Worm (Caenorhabditis elegans) whole organism, L2 larva: ENCODE measurements around the gene dnc-3.

Experiments
- F13H6.1 ChIP-seq: sonication (generic microtip); optimal IDR thresholded peaks from 2 replicates; lab custom pipeline; 2016; ENCODE audit warnings: missing genetic modification characterization, missing compliant biosample characterization
- R02D3.7 ChIP-seq: fragments of 150-350 bp; optimal IDR thresholded peaks from 2 replicates; lab custom pipeline; 2014; ENCODE audit warnings: missing biosample characterization, missing genetic modification characterization
- Y55F3AM.14 ChIP-seq: fragments of 200-800 bp; sonication (Bioruptor generic); optimal IDR thresholded peaks from 2 replicates; lab custom pipeline; 2018; ENCODE audit warnings: mild to moderate bottlenecking, missing genetic modification characterization, missing compliant biosample characterization
- alr-1 ChIP-seq: fragments of 150-350 bp; optimal IDR thresholded peaks from 2 replicates; lab custom pipeline; 2014; ENCODE audit warnings: missing biosample characterization, missing genetic modification characterization
- aly-2 ChIP-seq: fragments of 150-350 bp; optimal IDR thresholded peaks from 2 replicates; lab custom pipeline; 2014; ENCODE audit warnings: missing biosample characterization, missing genetic modification characterization
- ama-1 ChIP-seq: fragments of 150-350 bp; optimal IDR thresholded peaks from 2 replicates; lab custom pipeline; 2018; ENCODE audit warnings: inconsistent platforms
- blmp-1 ChIP-seq: sonication (generic microtip); optimal IDR thresholded peaks from 2 replicates; lab custom pipeline; 2017; ENCODE audit warnings: missing genetic modification characterization, mild to moderate bottlenecking, missing compliant biosample characterization, antibody characterized with exemption, moderate library complexity; ENCODE audit not compliant: insufficient read depth
- ceh-82 ChIP-seq: fragments of 150-350 bp; optimal IDR thresholded peaks from 2 replicates; lab custom pipeline; 2014; ENCODE audit warnings: missing biosample characterization, missing genetic modification characterization
- crh-2 ChIP-seq: sonication (generic microtip); optimal IDR thresholded peaks from 2 replicates; lab custom pipeline; 2017; ENCODE audit warnings: missing biosample characterization, missing genetic modification characterization
- dmd-4 ChIP-seq: sonication (generic microtip); optimal IDR thresholded peaks from 2 replicates; lab custom pipeline; 2017; ENCODE audit warnings: missing biosample characterization, missing genetic modification characterization
- egl-27 ChIP-seq: sonication (generic microtip); optimal IDR thresholded peaks from 3 replicates; lab custom pipeline; 2017; ENCODE audit warnings: missing biosample characterization, missing genetic modification reagents, missing genetic modification characterization
- elt-3 ChIP-seq: sonication (generic microtip); optimal IDR thresholded peaks from 2 replicates; lab custom pipeline; 2017; ENCODE audit warnings: missing biosample characterization, missing genetic modification characterization
- gmeb-1 ChIP-seq: fragments of 150-350 bp; optimal IDR thresholded peaks from 2 replicates; lab custom pipeline; 2014; ENCODE audit warnings: missing biosample characterization, missing genetic modification characterization
- lin-11 ChIP-seq: fragments of 150-350 bp; sonication (generic microtip); optimal IDR thresholded peaks from 2 replicates; lab custom pipeline; 2014; ENCODE audit warnings: missing biosample characterization, missing genetic modification characterization, inconsistent platforms, mixed read lengths
- lin-13 ChIP-seq: fragments of 150-350 bp; optimal IDR thresholded peaks from 2 replicates; lab custom pipeline; 2014; ENCODE audit warnings: missing biosample characterization, missing genetic modification reagents, missing genetic modification characterization
- lin-39 ChIP-seq: fragments of 150-350 bp; optimal IDR thresholded peaks from 2 replicates; lab custom pipeline; 2014; ENCODE audit warnings: missing biosample characterization, missing genetic modification reagents, missing genetic modification characterization
- lsy-2 ChIP-seq, 2 experiments: fragments of 150-350 bp in 1 of 2; sonication (generic microtip) in 1 of 2; optimal IDR thresholded peaks; 2 replicates each; lab custom pipeline; 2014 to 2017; ENCODE audit warnings: missing biosample characterization in 2 of 2, missing genetic modification characterization in 2 of 2
- mab-5 ChIP-seq: fragments of 150-350 bp; optimal IDR thresholded peaks from 2 replicates; lab custom pipeline; 2014; ENCODE audit warnings: missing biosample characterization, missing genetic modification characterization
- mdl-1 ChIP-seq, 2 experiments: fragments of 150-350 bp in 1 of 2; sonication (generic microtip) in 1 of 2; optimal IDR thresholded peaks; 2 replicates each; lab custom pipeline; 2017; ENCODE audit warnings: missing biosample characterization in 2 of 2, missing genetic modification characterization in 2 of 2
- nhr-11 ChIP-seq: fragments of 150-350 bp; optimal IDR thresholded peaks from 2 replicates; lab custom pipeline; 2014; ENCODE audit warnings: missing biosample characterization, missing genetic modification characterization
- nhr-129 ChIP-seq: fragments of 150-350 bp; optimal IDR thresholded peaks from 2 replicates; lab custom pipeline; 2014; ENCODE audit warnings: missing biosample characterization, missing genetic modification characterization
- nhr-21 ChIP-seq: fragments of 150-350 bp; optimal IDR thresholded peaks from 2 replicates; lab custom pipeline; 2014; ENCODE audit warnings: missing biosample characterization, missing genetic modification characterization
- nhr-6 ChIP-seq: fragments of 150-350 bp; optimal IDR thresholded peaks from 2 replicates; lab custom pipeline; 2014; ENCODE audit warnings: missing biosample characterization, missing genetic modification characterization
- nhr-77 ChIP-seq: fragments of 150-350 bp; optimal IDR thresholded peaks from 2 replicates; lab custom pipeline; 2014; ENCODE audit warnings: missing biosample characterization, missing genetic modification characterization
- peb-1 ChIP-seq: fragments of 150-350 bp; optimal IDR thresholded peaks from 2 replicates; lab custom pipeline; 2014; ENCODE audit warnings: missing biosample characterization, missing genetic modification characterization
- sem-4 ChIP-seq: fragments of 150-350 bp; optimal IDR thresholded peaks from 2 replicates; lab custom pipeline; 2014; ENCODE audit warnings: missing biosample characterization, missing genetic modification reagents, missing genetic modification characterization
- skn-1 ChIP-seq: sonication (generic microtip); optimal IDR thresholded peaks from 2 replicates; lab custom pipeline; 2017; ENCODE audit warnings: missing biosample characterization, missing genetic modification characterization
- sma-3 ChIP-seq: sonication (generic microtip); optimal IDR thresholded peaks from 2 replicates; lab custom pipeline; 2016; ENCODE audit warnings: missing genetic modification reagents, missing genetic modification characterization, missing compliant biosample characterization
- sma-9 ChIP-seq, 2 experiments: fragments of 150-350 bp in 1 of 2; sonication (generic microtip) in 1 of 2; optimal IDR thresholded peaks; 2 replicates each; lab custom pipeline; 2014 to 2016; ENCODE audit warnings: missing genetic modification characterization in 2 of 2, mild to moderate bottlenecking in 1 of 2, missing biosample characterization in 1 of 2, missing compliant biosample characterization in 1 of 2, missing genetic modification reagents in 1 of 2, moderate library complexity in 1 of 2
- snpc-4 ChIP-seq: fragments of 150-350 bp; optimal IDR thresholded peaks from 2 replicates; lab custom pipeline; 2014; ENCODE audit warnings: missing biosample characterization, missing genetic modification characterization
- unc-39 ChIP-seq: fragments of 150-350 bp; optimal IDR thresholded peaks from 2 replicates; lab custom pipeline; 2014; ENCODE audit warnings: missing biosample characterization, missing genetic modification characterization
- unc-55 ChIP-seq: fragments of 150-350 bp; sonication (generic microtip); optimal IDR thresholded peaks from 3 replicates; lab custom pipeline; 2014; ENCODE audit warnings: missing biosample characterization, missing genetic modification reagents, missing genetic modification characterization
- zag-1 ChIP-seq: fragments of 150-350 bp; optimal IDR thresholded peaks from 2 replicates; lab custom pipeline; 2014; ENCODE audit warnings: missing biosample characterization, missing genetic modification characterization
- ztf-11 ChIP-seq: sonication (generic microtip); optimal IDR thresholded peaks from 2 replicates; lab custom pipeline; 2017; ENCODE audit warnings: missing biosample characterization, missing genetic modification characterization

Gene dnc-3

ce11 chrII:3561561-3561960 is 8.0 kb downstream of the dnc-3 start, which contains the start of gene W10G11.2:
TSS of gene W10G11.2 (minus strand) at chrII:3561661.
- TF ChIP-seq Y55F3AM.14: no peak
- TF ChIP-seq F13H6.1 (tag; lab: Kevin White, UChicago): no peak
- TF ChIP-seq mab-5 (tag; lab: Kevin White, UChicago): no peak
- no peak for TF ChIP-seq sma-9 (GFP tag; optimal IDR thresholded peaks at IDR 0.05; lab: Kevin White, UChicago)
- no peak for TF ChIP-seq sma-9 (tag; optimal IDR thresholded peaks at IDR 0.05; lab: Kevin White, UChicago)
- TF ChIP-seq nhr-129 (tag; lab: Kevin White, UChicago): no peak
- no peak for TF ChIP-seq dmd-4
- TF ChIP-seq unc-39 (tag; lab: Kevin White, UChicago): no peak
- TF ChIP-seq skn-1 (tag; lab: Kevin White, UChicago): no peak
- TF ChIP-seq zag-1 (tag; lab: Kevin White, UChicago): no peak
- no peak for TF ChIP-seq lin-13 (GFP tag; lab: Kevin White, UChicago)
- no peak for TF ChIP-seq mdl-1 (tag; optimal IDR thresholded peaks at IDR 0.05; lab: Kevin White, UChicago)
- no peak for TF ChIP-seq lin-39 (tag; lab: Kevin White, UChicago)
- no peak for TF ChIP-seq egl-27 (tag; lab: Kevin White, UChicago)
- TF ChIP-seq ama-1 (lab: Kevin White, UChicago): no peak
- no peak for TF ChIP-seq alr-1 (tag; lab: Kevin White, UChicago)

ce11 chrII:3562419-3562818 is 8.9 kb downstream of the dnc-3 start, which contains the start of gene W10G11.3:
TSS of gene W10G11.3 (minus strand) at chrII:3562519.
- TF ChIP-seq nhr-77: no peak
- no peak for TF ChIP-seq nhr-6 (tag; lab: Kevin White, UChicago)

DNA sequence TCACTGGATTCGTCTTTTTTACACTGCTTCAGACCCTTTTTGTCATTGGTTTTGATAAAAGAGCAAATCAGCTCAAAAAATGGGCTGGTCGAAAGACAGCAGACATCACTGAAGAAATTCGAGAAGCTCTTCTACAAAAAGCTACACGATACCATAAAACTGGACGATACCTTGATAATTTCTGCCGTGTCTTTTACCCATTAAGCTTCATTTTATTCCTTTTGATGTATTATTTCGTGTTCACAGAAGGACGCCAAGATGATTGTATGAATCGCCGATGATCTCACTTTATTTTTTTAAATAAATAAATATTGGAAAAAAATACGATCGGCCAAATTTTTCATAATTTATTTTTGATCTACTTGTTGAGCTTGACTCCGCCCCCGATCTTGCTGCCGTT is 13.5 kb downstream of the dnc-3 start:
- TF ChIP-seq Y55F3AM.14 (no peak), skn-1 (tag; lab: Kevin White, UChicago) (no peak), unc-55 (no peak), crh-2 (tag; lab: Kevin White, UChicago) (no peak), lsy-2 (tag; optimal IDR thresholded peaks at IDR 0.05; lab: Kevin White, UChicago) (no peak), snpc-4 (no peak), F13H6.1 (tag; lab: Kevin White, UChicago) (no peak), egl-27 (tag; lab: Kevin White, UChicago) (no peak), peb-1 (tag; lab: Kevin White, UChicago) (no peak), nhr-21 (tag; lab: Kevin White, UChicago) (no peak), ceh-82 (tag; lab: Kevin White, UChicago) (no peak)
- TF ChIP-seq, all 48 proteins: peak for 0

- TF ChIP-seq gmeb-1 (tag; lab: Kevin White, UChicago) (peak; percentile 39), sma-3 (GFP tag; lab: Kevin White, UChicago) (peak; percentile 22)
Measured at ce11 chrII:3567576-3567975, 14.1 kb downstream of the dnc-3 start.

DNA sequence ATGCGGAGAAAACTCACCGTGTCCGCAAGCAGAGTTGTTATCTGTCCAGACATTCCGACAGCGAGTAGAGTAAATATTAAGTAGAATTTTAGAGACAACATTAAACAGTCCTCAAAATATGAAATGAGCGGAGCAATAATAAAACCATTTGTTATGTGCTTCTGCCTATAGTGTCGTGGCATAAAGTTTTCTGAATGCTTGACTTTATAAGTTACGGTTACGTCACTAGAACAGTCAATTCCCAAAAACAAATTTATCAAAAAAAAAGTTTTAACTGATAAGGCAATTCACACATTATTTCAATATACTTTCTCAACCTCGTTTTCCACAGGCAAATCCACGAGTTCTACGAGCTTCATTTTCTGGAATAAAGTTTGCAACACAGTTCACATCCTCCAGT is 15.6 kb downstream of the dnc-3 start, which contains the start of gene clec-127:
Gene clec-127 (minus strand): TSS at position 101 of the 400 bp plus-strand sequence.
- TF ChIP-seq aly-2 (tag; lab: Kevin White, UChicago): no peak
- TF ChIP-seq nhr-129 (tag; lab: Kevin White, UChicago): no peak
- TF ChIP-seq peb-1 (tag; lab: Kevin White, UChicago): no peak
- no peak for TF ChIP-seq blmp-1 (tag; lab: Kevin White, UChicago)
- no peak for TF ChIP-seq dmd-4
- no peak for TF ChIP-seq nhr-11 (tag; lab: Kevin White, UChicago)
- no peak for TF ChIP-seq ceh-82 (tag; lab: Kevin White, UChicago)
- no peak for TF ChIP-seq sem-4
- no peak for TF ChIP-seq ama-1 (lab: Kevin White, UChicago)
- no peak for TF ChIP-seq sma-3 (GFP tag; lab: Kevin White, UChicago)
- no peak for TF ChIP-seq lin-11 (tag; lab: Kevin White, UChicago)
- no peak for TF ChIP-seq R02D3.7 (tag; lab: Kevin White, UChicago)
- TF ChIP-seq elt-3: no peak
- TF ChIP-seq ztf-11 (tag; lab: Kevin White, UChicago): no peak
- TF ChIP-seq crh-2 (tag; lab: Kevin White, UChicago): no peak
- TF ChIP-seq snpc-4: no peak
